Fruit fly (Drosophila melanogaster) Kc167 (cell line): ENCODE measurements around the gene Gat.

Source experiments
- Myc ChIP-seq: fragments of >200 bp; optimal IDR thresholded peaks from 2 replicates; lab custom pipeline; 2017; ENCODE audit warnings: missing external identifiers
- Sin3A ChIP-seq: fragments of >200 bp; optimal IDR thresholded peaks from 2 replicates; lab custom pipeline; 2018; ENCODE audit warnings: missing external identifiers
- h ChIP-seq: fragments of >200 bp; optimal IDR thresholded peaks from 3 replicates; lab custom pipeline; 2018; ENCODE audit warnings: missing external identifiers
- psq ChIP-seq: fragments of >200 bp; optimal IDR thresholded peaks from 2 replicates; lab custom pipeline; 2017; ENCODE audit warnings: missing external identifiers
- ttk ChIP-seq: sonication (Bioruptor generic); optimal IDR thresholded peaks from 2 replicates; lab custom pipeline; 2017; ENCODE audit warnings: missing external identifiers

- no peak for TF ChIP-seq psq (lab: Kevin White, UChicago)
- TF ChIP-seq Myc (lab: Kevin White, UChicago), result no peak
- TF ChIP-seq ttk (lab: Kevin White, UChicago), result no peak
- no peak for TF ChIP-seq Sin3A (lab: Kevin White, UChicago)
- TF ChIP-seq h (lab: Kevin White, UChicago), result no peak
Measured at dm6 chr4:625898-626644, 3.4 kb upstream of the Gat start, which contains the start of gene mav.
